Worm (Caenorhabditis elegans) whole organism, young adult: ENCODE data around the gene F47G9.4.
A peak's percentile ranks its signal among the peaks of the same experiment; 100 is the strongest.

ENCODE experiments used
- B0261.1 ChIP-seq: sonication (generic microtip); optimal IDR thresholded peaks from 2 replicates; lab custom pipeline; 2016; ENCODE audit warnings: mild to moderate bottlenecking, missing genetic modification characterization, moderate library complexity, missing compliant biosample characterization
- C06A6.2 ChIP-seq: fragments of 200-800 bp; sonication (Bioruptor generic); conservative IDR thresholded peaks from 2 replicates; pipeline ENCODE4 v1.3.6; 2022; ENCODE audit warnings: missing genetic modification characterization, missing compliant biosample characterization
- F10E7.11 ChIP-seq: sonication (generic microtip); optimal IDR thresholded peaks from 2 replicates; lab custom pipeline; 2017; ENCODE audit warnings: mild to moderate bottlenecking, missing genetic modification characterization, moderate library complexity, missing compliant biosample characterization
- F22D6.2 ChIP-seq: sonication (generic microtip); optimal IDR thresholded peaks from 2 replicates; lab custom pipeline; 2016; ENCODE audit warnings: mild to moderate bottlenecking, missing genetic modification characterization, missing compliant biosample characterization
- F23B12.7 ChIP-seq: sonication (generic microtip); optimal IDR thresholded peaks from 2 replicates; lab custom pipeline; 2017; ENCODE audit warnings: missing genetic modification characterization, mild to moderate bottlenecking, missing compliant biosample characterization, antibody characterized with exemption, moderate library complexity; ENCODE audit not compliant: insufficient read depth
- F33H1.4 ChIP-seq: fragments of 200-800 bp; sonication (Bioruptor generic); IDR thresholded peaks from 2 replicates; pipeline ENCODE4 v1.3.6; 2022; ENCODE audit warnings: missing genetic modification reagents, missing genetic modification characterization, missing compliant biosample characterization
- F37B4.10 ChIP-seq: fragments of 200-800 bp; sonication (Bioruptor generic); IDR thresholded peaks from 2 replicates; pipeline ENCODE4 v1.3.6; 2022; ENCODE audit warnings: missing genetic modification characterization, missing compliant biosample characterization
- T07F8.4 ChIP-seq: sonication (generic microtip); optimal IDR thresholded peaks from 2 replicates; lab custom pipeline; 2016; ENCODE audit warnings: mild to moderate bottlenecking, missing genetic modification characterization, moderate library complexity, missing compliant biosample characterization
- T26A5.8 ChIP-seq: sonication (generic microtip); optimal IDR thresholded peaks from 2 replicates; lab custom pipeline; 2016; ENCODE audit warnings: missing genetic modification characterization, missing compliant biosample characterization
- Y95B8A.8 ChIP-seq: fragments of 200-800 bp; sonication (Bioruptor generic); IDR thresholded peaks from 2 replicates; pipeline ENCODE4 v1.3.6; 2022; ENCODE audit warnings: missing genetic modification reagents, missing genetic modification characterization, missing compliant biosample characterization
- aptf-3 ChIP-seq: fragments of 200-800 bp; sonication (Bioruptor generic); IDR thresholded peaks from 2 replicates; pipeline ENCODE4 v1.3.6; 2022; ENCODE audit warnings: missing genetic modification characterization, missing compliant biosample characterization
- atf-7 ChIP-seq: sonication (generic microtip); optimal IDR thresholded peaks from 2 replicates; lab custom pipeline; 2017; ENCODE audit warnings: mild to moderate bottlenecking, missing genetic modification characterization, missing compliant biosample characterization
- attf-6 ChIP-seq: fragments of 200-800 bp; sonication (Bioruptor generic); IDR thresholded peaks from 2 replicates; pipeline ENCODE4 v1.3.6; 2022; ENCODE audit warnings: missing genetic modification reagents, missing genetic modification characterization, missing compliant biosample characterization
- ceh-58 ChIP-seq: fragments of 200-800 bp; sonication (Bioruptor generic); IDR thresholded peaks from 2 replicates; pipeline ENCODE4 v1.3.6; 2022; ENCODE audit warnings: missing genetic modification characterization, missing compliant biosample characterization
- ceh-91 ChIP-seq: fragments of 200-800 bp; sonication (Bioruptor generic); IDR thresholded peaks from 2 replicates; pipeline ENCODE4 v1.3.6; 2022; ENCODE audit warnings: missing genetic modification reagents, missing genetic modification characterization, missing compliant biosample characterization
- chd-7 ChIP-seq: sonication (generic microtip); optimal IDR thresholded peaks from 2 replicates; lab custom pipeline; 2016; ENCODE audit warnings: mild to moderate bottlenecking, missing genetic modification characterization, moderate library complexity, missing compliant biosample characterization
- die-1 ChIP-seq: sonication (generic microtip); optimal IDR thresholded peaks from 2 replicates; lab custom pipeline; 2016; ENCODE audit warnings: missing genotype, mild to moderate bottlenecking, missing genetic modification characterization, missing compliant biosample characterization
- dox-1 ChIP-seq: fragments of 200-800 bp; sonication (Bioruptor generic); IDR thresholded peaks from 2 replicates; pipeline ENCODE4 v1.3.6; 2022; ENCODE audit warnings: missing genetic modification reagents, missing genetic modification characterization, missing compliant biosample characterization
- dpff-1 ChIP-seq: sonication (generic microtip); optimal IDR thresholded peaks from 2 replicates; lab custom pipeline; 2017; ENCODE audit warnings: mild to moderate bottlenecking, missing genetic modification characterization, missing compliant biosample characterization
- egl-18 ChIP-seq: fragments of 200-800 bp; sonication (Bioruptor generic); IDR thresholded peaks from 2 replicates; pipeline ENCODE4 v1.3.6; 2022; ENCODE audit warnings: missing genetic modification reagents, missing genetic modification characterization, missing compliant biosample characterization
- egl-44 ChIP-seq: fragments of 200-800 bp; sonication (Bioruptor generic); IDR thresholded peaks from 2 replicates; pipeline ENCODE4 v1.3.6; 2022; ENCODE audit warnings: missing genetic modification reagents, missing genetic modification characterization, missing compliant biosample characterization
- ets-4 ChIP-seq: fragments of 200-800 bp; sonication (Bioruptor generic); optimal IDR thresholded peaks from 2 replicates; lab custom pipeline; 2018; ENCODE audit warnings: mild to moderate bottlenecking, missing genetic modification characterization, missing compliant biosample characterization
- fkh-3 ChIP-seq: sonication (generic microtip); optimal IDR thresholded peaks from 2 replicates; lab custom pipeline; 2016; ENCODE audit warnings: mild to moderate bottlenecking, missing genetic modification characterization, missing compliant biosample characterization
- hrde-1 ChIP-seq: sonication (generic microtip); optimal IDR thresholded peaks from 2 replicates; lab custom pipeline; 2016; ENCODE audit warnings: missing genetic modification characterization, mild to moderate bottlenecking, missing compliant biosample characterization, moderate library complexity, missing genotype, missing genetic modification reagents, borderline replicate concordance
- lin-26 ChIP-seq: fragments of 200-800 bp; sonication (Bioruptor generic); IDR thresholded peaks from 2 replicates; pipeline ENCODE4 v1.3.6; 2022; ENCODE audit warnings: missing genetic modification reagents, missing genetic modification characterization, missing compliant biosample characterization
- lin-54 ChIP-seq: fragments of 200-800 bp; sonication (Bioruptor generic); optimal IDR thresholded peaks from 2 replicates; lab custom pipeline; 2018; ENCODE audit warnings: mild to moderate bottlenecking, missing genetic modification characterization, missing compliant biosample characterization
- lsy-27 ChIP-seq: sonication (generic microtip); optimal IDR thresholded peaks from 2 replicates; lab custom pipeline; 2017; ENCODE audit warnings: missing genetic modification characterization, mild to moderate bottlenecking, missing compliant biosample characterization, antibody characterized with exemption, missing genotype, borderline replicate concordance; ENCODE audit not compliant: insufficient read depth
- pbrm-1 ChIP-seq: fragments of 200-800 bp; sonication (Bioruptor generic); IDR thresholded peaks from 2 replicates; pipeline ENCODE4 v1.3.6; 2022; ENCODE audit warnings: missing genetic modification reagents, missing genetic modification characterization, missing compliant biosample characterization
- pha-4 ChIP-seq: fragments of 150-350 bp; sonication (generic microtip); optimal IDR thresholded peaks from 2 replicates; lab custom pipeline; 2014; ENCODE audit warnings: missing biosample characterization, missing genetic modification reagents, missing genetic modification characterization
- snpc-1.1 ChIP-seq: sonication (generic microtip); optimal IDR thresholded peaks from 2 replicates; lab custom pipeline; 2017; ENCODE audit warnings: missing genetic modification characterization, mild to moderate bottlenecking, missing compliant biosample characterization, antibody characterized with exemption, moderate library complexity, missing genotype, missing genetic modification reagents; ENCODE audit not compliant: insufficient read depth
- snpc-4 ChIP-seq, 5 experiments: fragments of 150-350 bp in 1 of 5; sonication (generic microtip) in 4 of 5; optimal IDR thresholded peaks; 2 replicates each; lab custom pipeline; 2014 to 2018; ENCODE audit warnings: missing genetic modification characterization in 5 of 5, missing biosample characterization in 3 of 5, antibody characterized with exemption in 2 of 5, mild to moderate bottlenecking in 2 of 5, missing compliant biosample characterization in 2 of 5, missing genotype in 2 of 5, moderate library complexity in 2 of 5, missing genetic modification reagents in 1 of 5
- tbx-9 ChIP-seq: sonication (generic microtip); optimal IDR thresholded peaks from 2 replicates; lab custom pipeline; 2016; ENCODE audit warnings: borderline replicate concordance, missing genetic modification characterization, inconsistent platforms, missing compliant biosample characterization
- unc-130 ChIP-seq: sonication (generic microtip); optimal IDR thresholded peaks from 2 replicates; lab custom pipeline; 2016; ENCODE audit warnings: missing genetic modification reagents, missing genetic modification characterization, missing compliant biosample characterization
- xnd-1 ChIP-seq: sonication (generic microtip); optimal IDR thresholded peaks from 2 replicates; lab custom pipeline; 2016; ENCODE audit warnings: missing genotype, missing genetic modification reagents, missing genetic modification characterization, missing compliant biosample characterization

F47G9.4 gene

ce11 chrV:11298632-11299031 is 23.0 kb downstream of the F47G9.4 start, which contains the start of gene T03F7.5:
Gene T03F7.5 (minus strand): TSS chrV:11298732.
- TF ChIP-seq attf-6, result no peak
- no peak for TF ChIP-seq fkh-3 (tag; lab: Kevin White, UChicago)
- no peak for TF ChIP-seq lsy-27 (tag; lab: Kevin White, UChicago)
- no peak for TF ChIP-seq tbx-9 (tag; lab: Kevin White, UChicago)
- TF ChIP-seq T07F8.4 (tag; lab: Kevin White, UChicago), result no peak
- no peak for TF ChIP-seq F33H1.4 (GFP tag; lab: Robert Waterston, UW)
- TF ChIP-seq aptf-3 (GFP tag; lab: Robert Waterston, UW), result no peak
- TF ChIP-seq F37B4.10 (GFP tag; lab: Robert Waterston, UW), result no peak
- TF ChIP-seq unc-130 (GFP tag; lab: Kevin White, UChicago), result no peak

DNA sequence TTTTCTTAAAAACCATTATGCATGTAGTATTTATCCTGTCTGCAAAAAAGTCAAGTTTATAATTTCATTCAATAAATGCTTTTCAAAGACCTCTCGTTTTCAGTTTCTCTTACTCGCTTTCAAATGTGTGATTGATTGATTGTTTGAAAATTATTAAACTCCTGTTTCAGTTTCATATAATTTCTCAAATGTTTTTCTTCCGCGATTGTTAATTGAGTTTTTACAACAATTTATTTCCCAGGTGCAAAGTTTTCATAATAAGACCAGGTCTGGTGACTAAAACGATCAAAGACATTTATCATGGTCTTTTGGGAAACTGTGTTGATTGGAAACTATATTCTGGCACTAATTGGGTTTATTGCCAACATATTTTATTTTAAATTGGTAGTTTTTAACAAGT is 27.2 kb downstream of the F47G9.4 start, which contains the start of gene T03F7.6:
Gene T03F7.6, plus strand, starts transcription at position 301 of the 400 bp plus-strand sequence.
- TF ChIP-seq snpc-4 (GFP tag; optimal IDR thresholded peaks at IDR 0.05; lab: Kevin White, UChicago) (no peak), snpc-4 (tag; optimal IDR thresholded peaks at IDR 0.05; lab: Kevin White, UChicago) (no peak), tbx-9 (tag; lab: Kevin White, UChicago) (no peak), F23B12.7 (tag; lab: Kevin White, UChicago) (no peak), pha-4 (tag; lab: Kevin White, UChicago) (no peak), ceh-91 (no peak), B0261.1 (tag; lab: Kevin White, UChicago) (no peak), egl-44 (GFP tag; lab: Robert Waterston, UW) (no peak), ets-4 (GFP tag; lab: Kevin White, UChicago) (no peak), lin-26 (GFP tag; lab: Robert Waterston, UW) (no peak), attf-6 (no peak), dox-1 (no peak), unc-130 (GFP tag; lab: Kevin White, UChicago) (no peak), atf-7 (tag; lab: Kevin White, UChicago) (no peak), chd-7 (tag; lab: Kevin White, UChicago) (no peak), die-1 (tag; lab: Kevin White, UChicago) (no peak)

ce11 chrV:11292682-11293081 is 28.9 kb downstream of the F47G9.4 start:
- TF ChIP-seq snpc-4 (GFP tag; optimal IDR thresholded peaks at IDR 0.05; lab: Kevin White, UChicago), result peak; percentile 3
- TF ChIP-seq snpc-4 (tag; optimal IDR thresholded peaks at IDR 0.05; lab: Kevin White, UChicago), result peak in 2 of 4 experiments; percentile 68 to 86
- TF ChIP-seq egl-18, result no peak
- TF ChIP-seq dpff-1 (tag; lab: Kevin White, UChicago), result no peak
- TF ChIP-seq aptf-3 (GFP tag; lab: Robert Waterston, UW), result no peak
- TF ChIP-seq snpc-1.1 (tag; lab: Kevin White, UChicago), result peak; percentile 24
- TF ChIP-seq lin-54 (GFP tag; lab: Kevin White, UChicago), result no peak
- no peak for TF ChIP-seq ceh-58 (GFP tag; lab: Robert Waterston, UW)
- TF ChIP-seq T26A5.8, result no peak
- no peak for TF ChIP-seq hrde-1 (tag; lab: Kevin White, UChicago)
- TF ChIP-seq, all 124 proteins: peak for 2

DNA sequence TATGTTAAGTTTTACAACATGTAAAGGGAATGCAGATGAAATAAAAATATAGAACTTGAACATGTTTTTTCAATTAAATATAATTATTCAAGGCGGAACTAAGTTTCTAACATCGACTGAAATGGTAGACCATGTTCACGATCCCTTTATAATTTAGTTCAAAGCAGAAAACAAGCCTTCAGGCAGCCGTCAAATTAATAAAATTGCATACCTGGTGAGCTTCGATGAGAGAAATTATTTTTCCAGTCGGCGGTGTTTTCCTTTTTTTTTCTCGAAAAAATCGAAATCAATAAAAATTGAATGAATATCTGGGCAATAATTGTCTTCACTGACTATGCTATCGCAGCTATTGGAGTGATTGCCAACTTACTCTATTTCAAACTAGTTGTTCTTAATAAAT is 30.7 kb downstream of the F47G9.4 start, which contains the start of gene C03E10.1:
Gene C03E10.1, plus strand, starts transcription at position 301 of the 400 bp plus-strand sequence.
- TF ChIP-seq xnd-1 (tag; lab: Kevin White, UChicago) (no peak), F22D6.2 (tag; lab: Kevin White, UChicago) (no peak), pbrm-1 (GFP tag; lab: Robert Waterston, UW) (no peak), F10E7.11 (no peak), Y95B8A.8 (GFP tag; lab: Robert Waterston, UW) (no peak), C06A6.2 (GFP tag; lab: Robert Waterston, UW) (no peak)
